Fruit fly (Drosophila melanogaster) Kc167 (cell line): ENCODE results near the gene CG32344.

ENCODE experiments used
- Myc ChIP-seq: fragments of >200 bp; optimal IDR thresholded peaks from 2 replicates; lab custom pipeline; 2017; ENCODE audit warnings: missing external identifiers
- Sin3A ChIP-seq: fragments of >200 bp; optimal IDR thresholded peaks from 2 replicates; lab custom pipeline; 2018; ENCODE audit warnings: missing external identifiers
- h ChIP-seq: fragments of >200 bp; optimal IDR thresholded peaks from 3 replicates; lab custom pipeline; 2018; ENCODE audit warnings: missing external identifiers
- insv ChIP-seq: fragments of >200 bp; optimal IDR thresholded peaks from 3 replicates; lab custom pipeline; 2018; ENCODE audit warnings: missing external identifiers
- ttk ChIP-seq: sonication (Bioruptor generic); optimal IDR thresholded peaks from 2 replicates; lab custom pipeline; 2017; ENCODE audit warnings: missing external identifiers

DNA sequence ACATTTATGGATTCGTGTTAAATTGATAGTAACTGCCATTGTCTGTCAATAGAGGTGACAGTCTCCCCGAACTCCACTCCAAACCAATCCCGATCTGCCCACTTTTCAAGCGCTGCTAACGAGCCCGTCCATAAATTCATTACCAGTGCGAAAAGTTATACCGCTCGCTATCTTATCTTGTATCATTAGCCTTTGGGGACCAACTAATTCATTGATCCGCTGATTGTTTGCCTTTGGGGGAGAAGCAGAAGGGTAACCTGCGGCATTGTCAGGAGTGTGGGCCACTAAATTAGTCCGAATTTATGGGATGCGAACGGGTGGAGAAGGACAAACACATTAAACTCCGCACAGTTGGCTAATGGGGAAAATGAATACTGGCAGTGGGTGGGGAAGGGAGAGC, 12.6 kb upstream of the CG32344 start:
- TF ChIP-seq ttk (lab: Kevin White, UChicago): no peak
- no peak for TF ChIP-seq Myc (lab: Kevin White, UChicago)
- no peak for TF ChIP-seq insv
- no peak for TF ChIP-seq Sin3A (lab: Kevin White, UChicago)
- TF ChIP-seq h: no peak
